Fruit fly (Drosophila melanogaster) whole organism, adult: ENCODE measurements around the gene Strump.

Source experiments
- CG12768 ChIP-seq: fragments of 200-800 bp; sonication (Bioruptor generic); optimal IDR thresholded peaks from 2 replicates; lab custom pipeline; 2017; ENCODE audit warnings: missing biosample characterization, missing genetic modification characterization, mild to moderate bottlenecking, moderate library complexity, missing genetic modification reagents
- CG14711 ChIP-seq: fragments of 200-800 bp; sonication (Bioruptor generic); optimal IDR thresholded peaks from 2 replicates; lab custom pipeline; 2018; ENCODE audit warnings: missing biosample characterization, mild to moderate bottlenecking, missing genetic modification characterization, moderate library complexity
- CG1620 ChIP-seq: fragments of 200-800 bp; sonication (Bioruptor generic); optimal IDR thresholded peaks from 2 replicates; lab custom pipeline; 2016; ENCODE audit warnings: missing biosample characterization, missing genetic modification characterization
- CG5204 ChIP-seq: fragments of 200-800 bp; sonication (Bioruptor generic); optimal IDR thresholded peaks from 2 replicates; lab custom pipeline; 2016; ENCODE audit warnings: missing biosample characterization, missing genetic modification characterization
- CG7045 ChIP-seq: fragments of 200-800 bp; sonication (Bioruptor generic); optimal IDR thresholded peaks from 2 replicates; lab custom pipeline; 2017; ENCODE audit warnings: missing biosample characterization, mild to moderate bottlenecking, missing genetic modification characterization
- CG7101 ChIP-seq: fragments of 200-800 bp; sonication (Bioruptor generic); optimal IDR thresholded peaks from 2 replicates; lab custom pipeline; 2018; ENCODE audit warnings: missing biosample characterization, mild to moderate bottlenecking, missing genetic modification characterization, moderate library complexity
- Crg-1 ChIP-seq: fragments of 200-800 bp; sonication (Bioruptor generic); optimal IDR thresholded peaks from 2 replicates; lab custom pipeline; 2016; ENCODE audit warnings: missing biosample characterization, missing genetic modification characterization
- Hr96 ChIP-seq: fragments of 200-800 bp; sonication (Bioruptor generic); optimal IDR thresholded peaks from 2 replicates; lab custom pipeline; 2016; ENCODE audit warnings: missing biosample characterization, missing genetic modification characterization
- Mnt ChIP-seq: fragments of 200-800 bp; sonication (Bioruptor generic); optimal IDR thresholded peaks from 2 replicates; lab custom pipeline; 2016; ENCODE audit warnings: missing biosample characterization, mild to moderate bottlenecking, missing genetic modification characterization
- bab1 ChIP-seq: fragments of 200-800 bp; sonication (Bioruptor generic); optimal IDR thresholded peaks from 3 replicates; lab custom pipeline; 2019; ENCODE audit warnings: missing biosample characterization, mild to moderate bottlenecking, missing genetic modification characterization, moderate library complexity
- cnc ChIP-seq, 2 experiments: fragments of >200 bp; optimal IDR thresholded peaks; 2 replicates each; lab custom pipeline; 2017
- kay ChIP-seq: fragments of 200-800 bp; sonication (Bioruptor generic); peaks from one replicate; lab custom pipeline; 2016; ENCODE audit warnings: missing biosample characterization, missing genetic modification characterization, borderline replicate concordance
- ovo ChIP-seq: fragments of 200-800 bp; sonication (Bioruptor generic); optimal IDR thresholded peaks from 2 replicates; lab custom pipeline; 2016; ENCODE audit warnings: missing biosample characterization, missing genetic modification characterization

DNA sequence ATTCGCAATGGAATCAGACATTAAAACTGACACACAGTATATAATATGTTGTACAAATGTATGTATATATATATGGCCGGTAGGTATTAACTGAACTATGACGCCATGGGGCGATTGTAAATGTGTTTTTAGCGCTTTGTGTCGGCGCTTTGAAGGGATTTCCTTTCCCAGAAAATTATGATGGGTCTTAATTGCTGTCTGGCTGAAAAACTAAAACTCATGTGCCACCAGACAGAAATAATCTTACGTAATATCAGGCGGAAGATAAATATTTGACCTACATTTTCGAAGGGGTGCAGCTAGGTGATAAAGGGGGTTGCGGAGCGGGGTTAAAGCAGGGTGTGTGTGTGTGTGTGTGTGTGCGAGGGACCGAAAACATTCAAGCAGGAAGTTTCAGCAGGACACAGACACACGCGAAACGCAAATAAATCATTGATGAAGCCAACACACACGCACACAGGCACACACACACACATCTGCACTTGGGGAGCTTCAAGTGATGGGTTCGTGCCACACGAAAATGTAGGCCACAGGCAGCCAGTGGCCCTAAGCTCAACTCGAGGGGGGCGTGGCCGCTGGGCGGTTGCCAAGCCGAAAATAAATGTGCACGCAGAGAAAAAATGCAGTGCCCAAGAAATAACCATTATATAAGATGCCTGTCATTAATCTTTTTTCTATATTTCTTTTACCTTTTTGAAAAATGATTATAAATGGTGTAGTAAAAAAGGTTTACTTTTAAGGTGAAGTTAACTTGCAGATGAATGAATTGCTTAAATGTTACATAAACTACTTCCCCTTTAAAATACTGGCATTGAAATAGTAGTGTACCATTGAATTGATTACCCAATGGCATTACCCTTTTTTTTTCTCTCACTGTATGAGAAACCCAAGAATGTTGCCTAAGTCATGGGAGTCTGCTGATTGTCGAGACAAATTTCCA, 35.7 kb downstream of the Strump start:
- TF ChIP-seq CG7101 (tag; lab: Kevin White, UChicago) = no peak
- TF ChIP-seq Mnt (GFP tag; lab: Kevin White, UChicago) = no peak
- TF ChIP-seq kay = no peak
- TF ChIP-seq Hr96 (GFP tag; lab: Kevin White, UChicago) = no peak
- no peak for TF ChIP-seq ovo
- no peak for TF ChIP-seq bab1 (GFP tag; lab: Kevin White, UChicago)
- TF ChIP-seq Crg-1 (GFP tag; lab: Kevin White, UChicago) = no peak
- TF ChIP-seq CG12768 (GFP tag; lab: Kevin White, UChicago) = no peak
- no peak for TF ChIP-seq cnc (optimal IDR thresholded peaks at IDR 0.05; lab: Kevin White, UChicago)
- TF ChIP-seq CG14711 (tag; lab: Kevin White, UChicago) = no peak
- TF ChIP-seq CG5204 (GFP tag; lab: Kevin White, UChicago) = no peak
- no peak for TF ChIP-seq CG7045
- TF ChIP-seq CG1620 (GFP tag; lab: Kevin White, UChicago) = no peak
